Fruit fly (Drosophila melanogaster) whole organism, prepupa: ENCODE measurements around the gene CG4653.

Experiments used
- CG11902 ChIP-seq: fragments of 200-800 bp; sonication (Bioruptor generic); optimal IDR thresholded peaks from 3 replicates; lab custom pipeline; 2016; ENCODE audit warnings: missing biosample characterization, missing genetic modification characterization
- CG9139 ChIP-seq: fragments of 200-800 bp; sonication (Bioruptor generic); optimal IDR thresholded peaks from 3 replicates; lab custom pipeline; 2017; ENCODE audit warnings: missing biosample characterization, mild to moderate bottlenecking, missing genetic modification characterization
- Lpt ChIP-seq: fragments of 200-800 bp; sonication (Bioruptor generic); optimal IDR thresholded peaks from 3 replicates; lab custom pipeline; 2016; ENCODE audit warnings: missing biosample characterization, missing genetic modification characterization
- pdm3 ChIP-seq: fragments of 200-800 bp; sonication (Bioruptor generic); optimal IDR thresholded peaks from 3 replicates; lab custom pipeline; 2016; ENCODE audit warnings: missing biosample characterization, missing genetic modification characterization

dm6 chrX:16721168-16721567, 17.3 kb downstream of the CG4653 start, which contains the start of the genes CG32572 and CG34325:
- TF ChIP-seq CG9139 (GFP tag; lab: Kevin White, UChicago): no peak
- TF ChIP-seq Lpt: no peak
- no peak for TF ChIP-seq CG11902 (GFP tag; lab: Kevin White, UChicago)
- TF ChIP-seq pdm3 (GFP tag; lab: Kevin White, UChicago): no peak
